Worm (Caenorhabditis elegans): ENCODE results near the gene F46B6.13.

- no peak for TF ChIP-seq blmp-1 (tag; optimal IDR thresholded peaks at IDR 0.05)
- no peak for TF ChIP-seq nhr-76 (tag; optimal IDR thresholded peaks at IDR 0.05)
- TF ChIP-seq elt-1 (tag; optimal IDR thresholded peaks at IDR 0.05; ENCODE audit: borderline replicate concordance, insufficient read depth) = no peak
- no peak for TF ChIP-seq elt-3 (tag; optimal IDR thresholded peaks at IDR 0.05)
- no peak for TF ChIP-seq ztf-11 (tag; optimal IDR thresholded peaks at IDR 0.05)
- no peak for TF ChIP-seq sptf-1 (tag; optimal IDR thresholded peaks at IDR 0.05)
- no peak for TF ChIP-seq unc-62 (GFP tag; optimal IDR thresholded peaks at IDR 0.05)
- no peak for TF ChIP-seq lsy-2 (tag; optimal IDR thresholded peaks at IDR 0.05)
Measured at ce11 chrV:9771311-9771710, 27.7 kb downstream of the F46B6.13 start.

Measured in whole organism, mixed stage, embryonic.